Worm (Caenorhabditis elegans) whole organism, L4/young adult: Measurements from ENCODE around the gene spe-10.

ENCODE experiments used
- dao-5 ChIP-seq: sonication (generic microtip); optimal IDR thresholded peaks from 2 replicates; lab custom pipeline; 2016; ENCODE audit warnings: missing genotype, missing genetic modification characterization, moderate library complexity, missing compliant biosample characterization
- him-1 ChIP-seq: sonication (generic microtip); optimal IDR thresholded peaks from 2 replicates; lab custom pipeline; 2016; ENCODE audit warnings: missing genotype, missing genetic modification reagents, missing genetic modification characterization, missing compliant biosample characterization

- TF ChIP-seq him-1 (tag; lab: Kevin White, UChicago) = no peak
- TF ChIP-seq dao-5 (tag; lab: Kevin White, UChicago) = no peak
These were observed 34.9 kb downstream of the spe-10 start, which contains the start of gene F15H10.5 for ce11 chrV:10418961-10419360.
